Fruit fly (Drosophila melanogaster) whole organism, embryonic: ENCODE data around the gene CG10866.

Experiments
- Awh ChIP-seq: fragments of 200-800 bp; sonication (Bioruptor generic); IDR thresholded peaks from 2 replicates; pipeline ENCODE4, ENCODE4 v1.3.6; 2022; ENCODE audit warnings: missing biosample characterization, missing genetic modification characterization
- CG10147 ChIP-seq: fragments of 200-800 bp; sonication (Bioruptor generic); optimal IDR thresholded peaks from 2 replicates; lab custom pipeline; 2019; ENCODE audit warnings: missing biosample characterization, mild to moderate bottlenecking, missing genetic modification characterization, moderate library complexity
- CG10267 ChIP-seq: fragments of 200-800 bp; sonication (Bioruptor generic); optimal IDR thresholded peaks from 2 replicates; lab custom pipeline; 2018; ENCODE audit warnings: missing biosample characterization, mild to moderate bottlenecking, missing genetic modification characterization, moderate library complexity
- CG10959 ChIP-seq: fragments of 200-800 bp; sonication (Bioruptor generic); IDR thresholded peaks from 2 replicates; pipeline ENCODE4 v1.3.6; 2022; ENCODE audit warnings: missing biosample characterization, missing genetic modification characterization
- CG11723 ChIP-seq: fragments of 200-800 bp; sonication (Bioruptor generic); optimal IDR thresholded peaks from 2 replicates; lab custom pipeline; 2017; ENCODE audit warnings: missing biosample characterization, mild to moderate bottlenecking, missing genetic modification characterization
- CG14860 ChIP-seq: fragments of 200-800 bp; sonication (Bioruptor generic); IDR thresholded peaks from 3 replicates; pipeline ENCODE4 v1.3.6; 2022; ENCODE audit warnings: missing biosample characterization, missing genetic modification characterization; ENCODE audit not compliant: partially characterized antibody
- CG17359 ChIP-seq: fragments of 200-800 bp; sonication (Bioruptor generic); optimal IDR thresholded peaks from 3 replicates; lab custom pipeline; 2018; ENCODE audit warnings: missing biosample characterization, mild to moderate bottlenecking, missing genetic modification characterization, moderate library complexity
- CG17385 ChIP-seq: fragments of 200-800 bp; sonication (Bioruptor generic); optimal IDR thresholded peaks from 3 replicates; lab custom pipeline; 2018; ENCODE audit warnings: missing biosample characterization, mild to moderate bottlenecking, missing genetic modification characterization
- CG17829 ChIP-seq: fragments of 200-800 bp; optimal IDR thresholded peaks from 2 replicates; lab custom pipeline; 2019; ENCODE audit warnings: missing biosample characterization, mild to moderate bottlenecking, missing genetic modification characterization, moderate library complexity
- CG2202 ChIP-seq: fragments of 200-800 bp; sonication (Bioruptor generic); optimal IDR thresholded peaks from 2 replicates; lab custom pipeline; 2018; ENCODE audit warnings: missing biosample characterization, mild to moderate bottlenecking, missing genetic modification characterization
- CG30020 ChIP-seq: fragments of 200-800 bp; optimal IDR thresholded peaks from 2 replicates; lab custom pipeline; 2019; ENCODE audit warnings: missing biosample characterization, mild to moderate bottlenecking, missing genetic modification characterization, moderate library complexity
- CG31224 ChIP-seq: fragments of 200-800 bp; sonication (Bioruptor generic); IDR thresholded peaks from 2 replicates; pipeline ENCODE4 v1.3.6; 2022; ENCODE audit warnings: missing biosample characterization, missing genetic modification characterization
- CG32532 ChIP-seq: fragments of 200-800 bp; sonication (Bioruptor generic); IDR thresholded peaks from 2 replicates; pipeline ENCODE4 v1.3.6; 2022; ENCODE audit warnings: missing biosample characterization, missing genetic modification characterization
- CG6175 ChIP-seq: fragments of 200-800 bp; sonication (Bioruptor generic); IDR thresholded peaks from 3 replicates; pipeline ENCODE4 v1.3.6; 2022; ENCODE audit warnings: missing biosample characterization, missing genetic modification characterization
- CG6654 ChIP-seq: fragments of 200-800 bp; sonication (Bioruptor generic); optimal IDR thresholded peaks from 2 replicates; lab custom pipeline; 2017; ENCODE audit warnings: missing biosample characterization, mild to moderate bottlenecking, missing genetic modification characterization
- CG9437 ChIP-seq: fragments of 200-800 bp; sonication (Bioruptor generic); optimal IDR thresholded peaks from 2 replicates; lab custom pipeline; 2018; ENCODE audit warnings: missing biosample characterization, mild to moderate bottlenecking, missing genetic modification characterization
- CG9797 ChIP-seq: fragments of 200-800 bp; sonication (Bioruptor generic); optimal IDR thresholded peaks from 3 replicates; lab custom pipeline; 2018; ENCODE audit warnings: missing biosample characterization, mild to moderate bottlenecking, missing genetic modification characterization
- Chrac-16 ChIP-seq: fragments of 200-800 bp; sonication (Bioruptor generic); optimal IDR thresholded peaks from 3 replicates; lab custom pipeline; 2016; ENCODE audit warnings: missing biosample characterization, missing genetic modification characterization
- Dll ChIP-seq: fragments of 200-800 bp; sonication (Bioruptor generic); IDR thresholded peaks from 4 replicates; pipeline ENCODE4 v1.3.6; 2022; ENCODE audit warnings: missing biosample characterization, missing genetic modification characterization; ENCODE audit not compliant: partially characterized antibody
- Drgx ChIP-seq: fragments of 200-800 bp; sonication (Bioruptor generic); IDR thresholded peaks from 2 replicates; pipeline ENCODE4 v1.3.6; 2022; ENCODE audit warnings: missing biosample characterization, missing genetic modification characterization
- E2f1 ChIP-seq: fragments of 200-800 bp; sonication (Bioruptor generic); IDR thresholded peaks from 2 replicates; pipeline ENCODE4 v1.3.6; 2022; ENCODE audit warnings: missing biosample characterization, missing genetic modification characterization
- HLH54F ChIP-seq: fragments of 200-800 bp; sonication (Bioruptor generic); optimal IDR thresholded peaks from 3 replicates; lab custom pipeline; 2016; ENCODE audit warnings: missing biosample characterization, missing genetic modification characterization
- NK7.1 ChIP-seq: fragments of 200-800 bp; sonication (Bioruptor generic); optimal IDR thresholded peaks from 3 replicates; lab custom pipeline; 2016; ENCODE audit warnings: missing biosample characterization, missing genetic modification characterization
- NfI ChIP-seq: fragments of 200-800 bp; sonication (Bioruptor generic); optimal IDR thresholded peaks from 3 replicates; lab custom pipeline; 2018; ENCODE audit warnings: missing biosample characterization, mild to moderate bottlenecking, missing genetic modification characterization, moderate library complexity
- Oaz ChIP-seq: fragments of 200-800 bp; sonication (Bioruptor generic); IDR thresholded peaks from 2 replicates; pipeline ENCODE4 v1.3.6; 2022; ENCODE audit warnings: missing biosample characterization, missing genetic modification characterization
- Pdp1 ChIP-seq, 2 experiments: fragments of 200-800 bp; sonication (Bioruptor generic); optimal IDR thresholded peaks; 3 replicates each; lab custom pipeline; 2016; ENCODE audit warnings: missing biosample characterization in 2 of 2, missing genetic modification characterization in 2 of 2, mild to moderate bottlenecking in 1 of 2, moderate library complexity in 1 of 2
- Ravus ChIP-seq: fragments of 200-800 bp; sonication (Bioruptor generic); IDR thresholded peaks from 2 replicates; pipeline ENCODE4 v1.3.6; 2022; ENCODE audit warnings: missing biosample characterization, missing genetic modification characterization
- Scr ChIP-seq: fragments of 200-800 bp; sonication (Bioruptor generic); IDR thresholded peaks from 2 replicates; pipeline ENCODE4 v1.3.6; 2022; ENCODE audit warnings: missing biosample characterization, missing genetic modification characterization; ENCODE audit not compliant: partially characterized antibody
- Sox102F ChIP-seq: fragments of 200-800 bp; sonication (Bioruptor generic); optimal IDR thresholded peaks from 2 replicates; lab custom pipeline; 2018; ENCODE audit warnings: missing biosample characterization, mild to moderate bottlenecking, missing genetic modification characterization, moderate library complexity
- amos ChIP-seq: fragments of 200-800 bp; sonication (Bioruptor generic); IDR thresholded peaks from 2 replicates; pipeline ENCODE4 v1.3.6; 2022; ENCODE audit warnings: missing biosample characterization, missing genetic modification characterization; ENCODE audit not compliant: partially characterized antibody
- ara ChIP-seq: fragments of 200-800 bp; sonication (Bioruptor generic); IDR thresholded peaks from 2 replicates; pipeline ENCODE4 v1.3.6; 2022; ENCODE audit warnings: missing biosample characterization, missing genetic modification characterization
- ase ChIP-seq: fragments of 200-800 bp; sonication (Bioruptor generic); IDR thresholded peaks from 3 replicates; pipeline ENCODE4 v1.3.6; 2022; ENCODE audit warnings: missing biosample characterization, missing genetic modification characterization
- bigmax ChIP-seq: fragments of 200-800 bp; sonication (Bioruptor generic); optimal IDR thresholded peaks from 2 replicates; lab custom pipeline; 2018; ENCODE audit warnings: missing biosample characterization, mild to moderate bottlenecking, missing genetic modification characterization
- dmrt11E ChIP-seq: fragments of 200-800 bp; sonication (Bioruptor generic); optimal IDR thresholded peaks from 3 replicates; lab custom pipeline; 2018; ENCODE audit warnings: missing biosample characterization, mild to moderate bottlenecking, missing genetic modification characterization, moderate library complexity
- dpn ChIP-seq, 2 experiments: fragments of 200-800 bp; sonication (Bioruptor generic); optimal IDR thresholded peaks; 3 replicates each; lab custom pipeline; 2016; ENCODE audit warnings: missing biosample characterization in 2 of 2, missing genetic modification characterization in 2 of 2
- gfzf ChIP-seq: fragments of 200-800 bp; sonication (Bioruptor generic); optimal IDR thresholded peaks from 2 replicates; lab custom pipeline; 2016; ENCODE audit warnings: missing biosample characterization, mild to moderate bottlenecking, missing genetic modification characterization, moderate library complexity
- hbn ChIP-seq: fragments of 200-800 bp; sonication (Bioruptor generic); IDR thresholded peaks from 2 replicates; pipeline ENCODE4 v1.3.6; 2022; ENCODE audit warnings: missing biosample characterization, missing genetic modification characterization; ENCODE audit not compliant: partially characterized antibody
- hth ChIP-seq: fragments of >200 bp; optimal IDR thresholded peaks from 2 replicates; lab custom pipeline; 2017; ENCODE audit warnings: inconsistent platforms
- kah ChIP-seq: fragments of 200-800 bp; sonication (Bioruptor generic); optimal IDR thresholded peaks from 2 replicates; lab custom pipeline; 2018; ENCODE audit warnings: missing biosample characterization, mild to moderate bottlenecking, missing genetic modification characterization
- kay ChIP-seq: fragments of 200-800 bp; sonication (Bioruptor generic); optimal IDR thresholded peaks from 2 replicates; lab custom pipeline; 2016; ENCODE audit warnings: missing biosample characterization, missing genetic modification characterization
- ken ChIP-seq: fragments of 200-800 bp; sonication (Bioruptor generic); IDR thresholded peaks from 3 replicates; pipeline ENCODE4 v1.3.6; 2022; ENCODE audit warnings: missing biosample characterization, missing genetic modification characterization
- nerfin-2 ChIP-seq: fragments of 200-800 bp; sonication (Bioruptor generic); IDR thresholded peaks from 2 replicates; pipeline ENCODE4 v1.3.6; 2022; ENCODE audit warnings: missing biosample characterization, missing genetic modification characterization; ENCODE audit not compliant: partially characterized antibody
- repo ChIP-seq: fragments of 200-800 bp; sonication (Bioruptor generic); optimal IDR thresholded peaks from 2 replicates; lab custom pipeline; 2016; ENCODE audit warnings: missing biosample characterization, missing genetic modification characterization
- sens-2 ChIP-seq: fragments of 200-800 bp; sonication (Bioruptor generic); IDR thresholded peaks from 2 replicates; pipeline ENCODE4 v1.3.6; 2022; ENCODE audit warnings: missing biosample characterization, missing genetic modification characterization
- ssp ChIP-seq: fragments of 200-800 bp; sonication (Bioruptor generic); IDR thresholded peaks from 2 replicates; pipeline ENCODE4 v1.3.6; 2022; ENCODE audit warnings: missing biosample characterization, missing genetic modification characterization
- tin ChIP-seq: fragments of 200-800 bp; sonication (Bioruptor generic); optimal IDR thresholded peaks from 3 replicates; lab custom pipeline; 2016; ENCODE audit warnings: missing biosample characterization, missing genetic modification characterization
- tio ChIP-seq: fragments of 200-800 bp; sonication (Bioruptor generic); optimal IDR thresholded peaks from 2 replicates; lab custom pipeline; 2017; ENCODE audit warnings: missing biosample characterization, missing genetic modification characterization, inconsistent platforms
- unpg ChIP-seq: fragments of 200-800 bp; sonication (Bioruptor generic); optimal IDR thresholded peaks from 3 replicates; lab custom pipeline; 2018; ENCODE audit warnings: missing biosample characterization, mild to moderate bottlenecking, missing genetic modification characterization, moderate library complexity
- yki ChIP-seq: fragments of >200 bp; optimal IDR thresholded peaks from 3 replicates; lab custom pipeline; 2018
- zfh1 ChIP-seq: fragments of 200-800 bp; sonication (Bioruptor generic); IDR thresholded peaks from 3 replicates; pipeline ENCODE4 v1.3.6; 2022; ENCODE audit warnings: missing biosample characterization, missing genetic modification characterization

The CG10866 gene

DNA sequence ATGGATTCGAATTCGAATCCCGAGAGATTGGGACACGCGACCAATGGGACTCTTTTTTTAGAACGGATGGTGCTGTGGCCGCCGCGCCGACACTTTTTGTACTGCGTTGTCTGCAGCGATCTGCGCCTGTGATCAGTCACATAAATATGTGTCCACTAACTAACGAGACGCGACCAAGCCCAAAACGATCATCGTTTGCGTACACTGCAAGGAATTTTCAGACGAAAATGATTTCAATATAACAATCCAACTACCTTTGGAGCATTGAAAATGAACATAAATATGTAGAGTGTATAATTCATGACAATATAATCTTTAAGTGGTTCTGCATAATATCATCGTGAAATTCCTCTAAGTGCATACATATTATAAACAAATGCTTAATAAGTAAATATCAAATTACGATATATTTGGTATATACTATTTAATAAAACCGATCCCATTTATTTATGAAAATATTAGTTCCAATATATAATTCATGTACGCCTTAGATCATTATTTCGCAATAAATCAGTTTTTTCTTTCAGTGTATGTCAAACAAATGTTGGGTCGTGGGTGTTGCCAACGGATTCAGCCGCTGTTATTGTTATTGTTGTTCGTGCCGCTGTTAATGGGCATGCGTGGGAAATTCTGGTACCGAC, 2.1 kb downstream of the CG10866 start, which contains the start of gene Eip63F-1 (continued):
- peak; percentile 81 for TF ChIP-seq Sox102F (GFP tag; lab: Kevin White, UChicago)
- peak; percentile 55 for TF ChIP-seq tin (GFP tag; lab: Kevin White, UChicago)
- TF ChIP-seq dmrt11E (tag; lab: Kevin White, UChicago): no peak
- TF ChIP-seq repo (GFP tag; lab: Kevin White, UChicago): no peak
- no peak for TF ChIP-seq NK7.1 (GFP tag; lab: Kevin White, UChicago)
- no peak for TF ChIP-seq CG9797 (GFP tag; lab: Kevin White, UChicago)
- TF ChIP-seq CG14860 (GFP tag; lab: Robert Waterston, UW): no peak
- peak; percentile 73 for TF ChIP-seq CG17385 (GFP tag; lab: Kevin White, UChicago)
- no peak for TF ChIP-seq kay (GFP tag; lab: Kevin White, UChicago)
- TF ChIP-seq CG9437 (GFP tag; lab: Kevin White, UChicago): peak; percentile 75
- no peak for TF ChIP-seq sens-2 (GFP tag; lab: Robert Waterston, UW)
- peak; percentile 78 for TF ChIP-seq CG10147 (GFP tag; lab: Kevin White, UChicago)
- TF ChIP-seq zfh1: no peak
- peak; percentile 64 for TF ChIP-seq unpg (GFP tag; lab: Kevin White, UChicago)
- no peak for TF ChIP-seq hbn
- no peak for TF ChIP-seq hth (lab: Kevin White, UChicago)
- TF ChIP-seq Dll (GFP tag; lab: Robert Waterston, UW): no peak
- peak; percentile 55 for TF ChIP-seq CG32532
- TF ChIP-seq ase (GFP tag; lab: Robert Waterston, UW): 0 out of 3 replicates have a peak, but pooled peaks have one; percentile 13
- TF ChIP-seq nerfin-2 (GFP tag; lab: Robert Waterston, UW): no peak
- peak; percentile 53 for TF ChIP-seq kah (GFP tag; lab: Kevin White, UChicago)
- no peak for TF ChIP-seq CG2202 (tag; lab: Kevin White, UChicago)
- TF ChIP-seq HLH54F (GFP tag; lab: Kevin White, UChicago): peak; percentile 18
- no peak for TF ChIP-seq CG30020 (tag; lab: Kevin White, UChicago)
- no peak for TF ChIP-seq gfzf (GFP tag; lab: Kevin White, UChicago)
- peak in 1 of 2 experiments; percentile 62 for TF ChIP-seq dpn (GFP tag; optimal IDR thresholded peaks at IDR 0.05; lab: Kevin White, UChicago)
- peak; percentile 54 for TF ChIP-seq CG10267
- TF ChIP-seq Awh (GFP tag; lab: Robert Waterston, UW): no peak
- peak; percentile 37 for TF ChIP-seq Chrac-16 (GFP tag; lab: Kevin White, UChicago)
- TF ChIP-seq CG10959 (GFP tag; lab: Robert Waterston, UW): no peak
- TF ChIP-seq ara (GFP tag; lab: Robert Waterston, UW): no peak
- TF ChIP-seq yki (lab: Kevin White, UChicago): no peak
- TF ChIP-seq Scr: no peak
- peak; percentile 48; the same call in 1 of the 2 replicates for TF ChIP-seq Drgx (GFP tag; lab: Robert Waterston, UW)
- TF ChIP-seq tio (GFP tag; lab: Kevin White, UChicago): peak; percentile 49
- TF ChIP-seq amos (GFP tag; lab: Robert Waterston, UW): no peak
- TF ChIP-seq CG6654 (GFP tag; lab: Kevin White, UChicago): peak; percentile 7
- no peak for TF ChIP-seq bigmax
- peak; percentile 63 for TF ChIP-seq NfI (GFP tag; lab: Kevin White, UChicago)
- TF ChIP-seq E2f1 (GFP tag; lab: Robert Waterston, UW): no peak
- no peak for TF ChIP-seq CG11723
- peak; percentile 46; the same call in 1 of the 3 replicates for TF ChIP-seq ken (GFP tag; lab: Robert Waterston, UW)
- no peak for TF ChIP-seq ssp (GFP tag; lab: Robert Waterston, UW)
- no peak for TF ChIP-seq Oaz (GFP tag; lab: Robert Waterston, UW)
- TF ChIP-seq CG31224 (GFP tag; lab: Robert Waterston, UW): no peak
- TF ChIP-seq CG17359 (tag; lab: Kevin White, UChicago): peak; percentile 65
- peak; percentile 48 for TF ChIP-seq CG17829 (tag; lab: Kevin White, UChicago)
- TF ChIP-seq CG6175 (GFP tag; lab: Robert Waterston, UW): no peak
- peak; percentile 12; the same call in 1 of the 2 replicates for TF ChIP-seq Ravus (GFP tag; lab: Robert Waterston, UW)
- TF ChIP-seq Pdp1 (GFP tag; optimal IDR thresholded peaks at IDR 0.05; lab: Kevin White, UChicago): peak in 1 of 2 experiments; percentile 14
